Fruit fly (Drosophila melanogaster) ovary, adult (tissue): ENCODE results near the gene Dap160.

ENCODE experiments used
- CG17801 ChIP-seq: fragments of 200-800 bp; optimal IDR thresholded peaks from 2 replicates; lab custom pipeline; 2019; ENCODE audit warnings: missing biosample characterization, mild to moderate bottlenecking, missing genetic modification characterization, moderate library complexity; ENCODE audit not compliant: partially characterized antibody

The Dap160 gene

DNA sequence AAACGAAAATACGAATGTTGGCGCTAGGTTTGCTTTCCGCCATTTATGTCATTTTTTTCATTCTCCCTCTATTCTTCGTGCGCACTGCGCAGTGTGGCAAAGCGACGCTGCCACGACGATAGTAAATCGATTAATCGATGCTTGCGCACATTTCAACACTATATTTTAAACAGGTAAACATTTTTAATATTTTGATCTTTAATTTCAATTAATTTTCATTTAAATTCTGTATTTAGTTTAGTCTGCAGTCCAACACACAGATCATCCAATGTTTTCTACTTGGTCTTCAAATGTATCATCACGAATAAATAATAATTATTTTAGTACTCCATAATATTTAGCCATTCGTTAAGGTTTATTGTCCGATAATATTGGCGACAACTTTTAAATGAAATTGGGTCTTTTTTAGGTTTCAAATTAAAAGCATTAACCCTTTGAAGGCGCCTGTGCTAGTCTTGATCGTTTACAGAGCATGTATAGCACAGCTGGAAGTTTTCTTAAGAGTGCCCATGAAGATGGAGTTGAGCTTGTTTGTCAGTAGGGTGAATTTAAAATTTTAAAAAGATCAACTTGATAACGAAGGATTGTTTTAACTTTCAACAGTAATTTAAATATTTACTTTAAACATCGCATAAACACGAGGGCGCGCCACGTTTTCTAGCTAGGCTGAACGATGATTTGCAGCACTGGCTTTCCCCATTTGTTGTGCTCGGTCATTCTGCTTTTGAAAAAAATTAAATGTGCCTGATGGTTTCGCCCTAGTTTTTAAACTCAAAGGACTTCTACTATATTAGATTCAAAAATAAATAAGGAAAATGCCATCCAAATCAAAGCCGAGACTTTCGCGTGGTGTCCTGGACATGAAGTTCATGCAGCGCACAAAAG is 14.3 kb upstream of the Dap160 start, which contains the start of the genes Mpp6 and E2f2:
TSS of gene Mpp6 (plus strand) at position 133 of the 885 bp plus-strand sequence.
TSS of gene E2f2 (minus strand) at position 594 of the 885 bp plus-strand sequence.
- TF ChIP-seq CG17801 (GFP tag; lab: Kevin White, UChicago): peak; percentile 52

DNA sequence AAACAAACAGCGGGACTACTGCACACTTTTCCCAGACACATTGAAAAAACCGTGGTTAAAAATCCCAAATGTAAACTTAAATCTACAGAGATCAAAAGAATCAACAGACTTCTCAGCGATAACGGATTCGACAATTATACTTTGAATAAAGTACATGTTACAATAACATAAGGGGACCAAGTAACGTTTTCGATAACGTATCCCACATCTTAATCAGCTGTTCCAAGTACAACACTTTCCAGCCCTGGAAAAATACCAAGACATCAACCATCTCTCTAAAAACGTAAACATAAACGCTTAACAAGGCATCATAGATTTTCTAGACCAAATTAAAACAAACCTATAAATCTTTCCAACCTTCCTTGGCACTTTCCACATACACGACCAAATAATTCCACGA is 11.7 kb upstream of the Dap160 start:
- no peak for TF ChIP-seq CG17801 (GFP tag; lab: Kevin White, UChicago)

DNA sequence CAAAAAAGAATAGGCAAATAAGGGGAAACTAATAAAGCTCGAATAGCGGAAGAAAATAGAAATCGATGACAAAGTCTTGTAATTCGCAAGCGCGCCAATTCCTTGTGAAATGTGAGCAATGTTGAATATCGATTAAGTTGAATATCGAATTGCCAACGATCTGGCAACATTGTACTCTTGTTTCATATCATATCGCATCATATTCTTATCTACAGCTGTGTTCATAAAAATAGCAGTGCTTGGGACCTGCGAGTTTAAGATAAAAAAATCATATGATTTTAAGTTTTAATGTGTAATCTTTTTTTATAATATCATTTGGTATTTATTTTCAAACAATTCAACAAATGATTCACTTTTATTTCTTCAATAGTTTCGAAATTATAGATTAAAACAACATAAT is 6.9 kb upstream of the Dap160 start:
- no peak for TF ChIP-seq CG17801 (GFP tag; lab: Kevin White, UChicago)

DNA sequence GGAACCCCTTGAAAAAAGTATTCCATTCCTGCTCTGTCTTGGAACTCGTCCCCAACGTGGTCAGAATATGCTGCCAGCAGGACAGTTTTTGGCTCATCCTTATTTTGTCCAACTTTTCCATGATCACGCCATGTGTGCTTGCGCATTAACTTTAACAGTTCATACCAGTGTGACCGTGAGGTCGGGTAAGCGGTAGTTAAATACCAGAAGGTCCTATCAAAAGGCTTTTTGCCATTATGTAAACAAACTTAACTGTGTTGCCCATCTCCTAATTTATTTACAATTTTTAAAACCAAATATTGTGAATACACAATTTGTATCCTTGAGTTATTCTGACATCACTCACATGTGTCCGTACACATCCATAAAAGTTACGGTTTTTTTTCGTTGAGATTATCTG is 6.1 kb upstream of the Dap160 start, which contains the start of gene del:
TSS of gene del (minus strand) at position 305 of the 400 bp plus-strand sequence.
- no peak for TF ChIP-seq CG17801 (GFP tag; lab: Kevin White, UChicago)

DNA sequence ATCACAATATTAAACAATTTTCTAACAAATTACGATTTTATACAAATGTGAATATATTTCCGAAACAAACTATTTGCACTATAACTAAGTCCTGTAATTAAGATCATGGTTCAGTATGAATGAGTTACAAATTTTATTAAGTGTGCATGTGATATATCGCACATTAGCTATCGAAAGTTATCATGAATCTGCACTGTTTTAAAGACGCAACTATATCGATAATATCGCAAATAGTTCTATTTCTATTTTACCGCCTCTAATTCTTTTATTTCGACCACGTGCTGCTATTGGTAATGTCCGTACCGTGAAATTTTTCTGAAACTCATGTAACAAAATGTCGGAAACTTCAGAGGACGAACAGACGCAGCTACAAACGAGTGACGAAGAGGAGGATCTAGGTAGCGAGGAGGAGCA is 832 bp upstream of the Dap160 start, which contains the start of gene pths:
TSS of gene pths (plus strand) at position 258 of the 414 bp plus-strand sequence.
- no peak for TF ChIP-seq CG17801 (GFP tag; lab: Kevin White, UChicago)

DNA sequence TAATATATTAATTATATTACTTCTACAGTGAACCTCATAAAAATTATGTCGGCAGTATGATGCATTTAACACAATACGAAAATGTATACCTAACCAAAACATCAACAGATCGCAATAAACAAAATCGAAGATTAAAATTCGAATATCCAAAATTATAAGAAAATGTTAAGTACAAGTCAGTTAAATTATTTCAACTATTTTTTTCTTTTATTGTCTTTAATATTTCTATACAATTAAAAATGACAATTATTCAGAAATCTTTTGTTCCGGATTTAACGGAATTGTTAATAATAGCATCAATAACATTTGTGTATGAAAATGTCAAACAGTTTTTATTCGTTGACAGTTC is 328 bp upstream of the Dap160 start:
- no peak for TF ChIP-seq CG17801 (GFP tag; lab: Kevin White, UChicago)

DNA sequence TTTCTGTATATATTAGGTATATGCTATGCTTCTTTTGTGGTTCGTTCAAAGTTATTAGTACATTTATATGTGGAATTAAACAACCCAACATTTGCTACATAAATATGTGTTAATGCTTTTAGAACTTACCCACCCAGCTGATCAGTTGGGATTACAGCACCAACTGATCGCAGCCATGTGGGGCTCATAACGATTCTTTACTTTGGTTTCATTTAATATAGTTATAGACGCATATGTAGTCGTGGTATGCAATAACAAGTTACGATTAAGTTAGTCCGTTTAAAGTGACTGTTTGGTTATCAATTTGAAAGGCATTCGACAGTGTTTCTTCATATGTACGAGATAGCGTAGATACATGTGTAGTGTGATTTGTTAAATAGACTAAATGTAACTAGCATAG is 6.4 kb downstream of the Dap160 start:
- no peak for TF ChIP-seq CG17801 (GFP tag; lab: Kevin White, UChicago)

DNA sequence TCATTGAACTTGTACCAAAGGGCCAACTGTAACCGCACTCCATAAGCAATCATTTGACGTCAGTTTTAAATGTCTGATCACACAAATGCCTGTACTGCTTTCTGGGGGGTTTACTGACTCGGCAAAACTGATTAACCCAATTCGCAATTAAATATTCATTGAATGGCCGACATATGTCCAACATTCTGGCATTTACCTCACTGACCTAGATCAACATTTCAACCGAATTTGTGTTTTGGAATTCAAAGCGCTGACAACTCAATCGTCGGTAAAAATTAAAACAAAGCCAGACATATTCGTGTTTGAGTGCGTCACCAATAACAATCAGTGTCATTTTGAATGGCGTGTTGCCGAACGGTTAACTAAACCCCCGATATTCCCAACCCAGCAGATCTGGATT is 26.5 kb downstream of the Dap160 start:
- TF ChIP-seq CG17801 (GFP tag; lab: Kevin White, UChicago): no peak

DNA sequence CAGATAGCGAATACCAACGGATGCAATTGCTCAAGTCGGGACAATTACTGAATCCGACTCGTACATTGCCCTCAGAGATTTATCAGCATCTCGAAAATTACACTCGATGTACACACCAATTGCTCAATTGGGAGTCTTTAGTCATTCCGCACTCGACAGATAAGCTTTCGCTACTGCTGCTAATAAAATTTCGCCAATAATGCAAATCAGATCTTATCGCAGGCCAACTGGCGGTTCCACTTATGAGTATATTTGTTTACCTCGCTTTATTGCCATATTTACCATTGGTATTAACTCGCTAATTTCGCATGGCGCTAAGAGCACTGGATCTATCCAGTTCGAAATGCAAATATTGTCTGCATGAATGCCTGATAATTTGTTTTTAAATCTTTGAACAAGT is 28.6 kb downstream of the Dap160 start:
- no peak for TF ChIP-seq CG17801 (GFP tag; lab: Kevin White, UChicago)

DNA sequence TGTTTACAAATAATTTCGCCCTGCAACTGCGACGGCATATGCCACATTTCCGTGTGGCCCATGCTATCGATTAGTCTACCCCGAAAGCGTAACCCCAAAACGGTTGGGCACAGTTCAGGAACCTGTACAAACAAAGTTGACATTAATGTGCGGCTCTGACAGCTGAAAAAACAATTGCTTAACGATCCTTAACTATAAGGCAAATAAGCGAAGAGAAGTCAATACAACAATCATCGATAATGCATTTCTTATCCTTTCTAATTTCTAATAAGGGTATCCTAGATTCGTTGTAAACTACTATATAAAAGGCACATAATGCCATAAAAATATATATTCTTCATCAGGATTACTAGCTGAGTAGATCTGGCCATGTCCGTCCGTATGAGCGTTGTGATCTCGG is 30.3 kb downstream of the Dap160 start:
- TF ChIP-seq CG17801 (GFP tag; lab: Kevin White, UChicago): no peak

DNA sequence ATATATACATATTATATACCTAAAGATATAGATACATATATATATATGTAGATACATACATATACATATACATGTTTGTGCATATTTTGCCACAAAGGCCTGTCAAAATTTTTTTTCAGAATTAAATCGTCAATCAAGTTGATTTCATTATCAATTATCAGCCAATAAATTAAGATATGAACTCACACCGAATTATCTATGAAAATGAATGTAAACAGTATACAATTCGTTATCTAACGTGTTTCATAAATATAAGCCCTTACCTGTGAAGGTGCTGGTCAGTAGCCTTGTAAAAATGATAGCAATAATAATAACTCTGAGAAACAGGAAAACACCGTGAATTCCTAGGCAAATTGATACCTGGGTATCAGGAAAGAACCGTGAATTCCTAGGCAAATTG is 32.5 kb downstream of the Dap160 start:
- TF ChIP-seq CG17801 (GFP tag; lab: Kevin White, UChicago): no peak

DNA sequence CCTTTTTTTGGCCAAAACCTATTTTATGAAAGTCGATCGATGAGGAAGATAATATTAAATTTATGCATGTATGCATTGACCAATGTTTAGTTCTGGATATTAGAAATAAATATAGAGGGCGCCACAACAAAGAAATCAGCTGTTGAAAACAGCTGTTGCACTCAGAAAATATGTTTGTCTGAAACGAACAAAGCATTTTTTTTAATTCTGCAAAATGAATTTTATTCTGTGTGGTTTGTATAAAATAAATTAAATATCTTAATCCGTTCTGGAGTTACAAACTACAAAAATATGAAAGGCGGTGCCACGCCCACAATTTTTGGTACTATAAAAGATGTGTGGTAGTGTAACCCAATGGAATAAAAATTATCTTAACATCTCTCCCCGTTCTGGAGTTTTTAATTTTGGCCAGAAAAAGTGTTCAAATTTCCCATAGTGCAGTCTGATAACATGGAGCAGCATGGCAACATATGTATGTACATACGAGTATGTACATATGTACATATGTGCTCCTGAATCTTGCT is 33.3 kb downstream of the Dap160 start:
- peak; percentile 6 for TF ChIP-seq CG17801 (GFP tag; lab: Kevin White, UChicago)

DNA sequence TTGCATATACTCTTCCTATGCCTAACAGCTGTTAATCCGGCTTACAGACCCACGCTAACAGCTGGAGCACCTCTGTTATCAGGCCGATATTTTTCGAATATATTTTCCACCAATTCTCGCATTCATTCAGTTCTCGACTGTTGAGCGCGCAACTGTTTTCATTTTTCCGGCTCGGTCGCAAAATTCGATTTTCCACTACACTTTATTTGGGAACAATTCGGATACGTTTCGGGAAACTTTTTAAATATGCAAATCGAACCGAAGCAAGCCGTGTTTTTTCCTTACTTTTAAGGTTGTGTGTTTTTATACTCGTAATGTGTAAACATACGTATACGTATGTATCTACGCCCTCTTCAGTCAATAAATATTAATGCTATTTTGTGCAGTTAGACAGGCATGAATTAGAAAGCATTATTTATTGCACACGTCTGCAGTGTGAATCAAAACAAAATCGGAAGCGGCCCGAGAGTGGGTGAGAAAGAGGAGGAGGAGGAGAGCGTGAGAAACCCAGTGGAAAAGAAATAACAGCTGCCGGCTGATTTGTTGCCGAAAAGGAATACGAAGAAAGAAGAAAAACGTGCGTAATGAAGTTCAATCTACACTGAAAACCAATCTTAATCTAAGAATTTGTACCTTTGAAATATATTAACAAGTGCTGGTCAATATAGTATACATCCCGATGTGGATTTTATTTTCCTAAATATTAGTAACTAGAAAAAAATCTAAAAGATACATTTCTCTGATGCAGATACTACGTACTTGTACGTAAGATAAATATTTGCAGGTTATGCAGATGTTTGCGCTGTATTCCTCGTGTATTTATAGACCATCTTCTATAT is 34.3 kb downstream of the Dap160 start:
- TF ChIP-seq CG17801 (GFP tag; lab: Kevin White, UChicago): no peak

DNA sequence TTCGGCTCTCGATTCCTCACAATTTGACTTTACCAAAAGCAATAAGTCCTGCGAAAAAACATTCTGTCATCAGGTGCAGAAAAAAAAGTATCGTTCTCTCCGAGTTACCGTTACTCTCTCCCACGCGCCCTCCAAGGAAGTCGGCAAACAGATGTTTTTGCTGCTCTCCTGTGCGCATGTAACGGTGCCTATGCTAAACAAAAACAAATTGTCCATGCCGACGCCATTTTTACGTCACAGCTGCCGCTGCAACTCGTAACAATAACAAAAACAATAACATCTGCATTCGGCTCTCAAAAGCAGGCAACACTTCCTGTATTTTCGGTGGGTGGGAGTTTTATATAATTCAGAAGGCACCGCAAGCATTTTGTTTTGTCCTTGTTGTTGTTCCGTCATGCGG is 37.0 kb downstream of the Dap160 start:
- TF ChIP-seq CG17801 (GFP tag; lab: Kevin White, UChicago): no peak

DNA sequence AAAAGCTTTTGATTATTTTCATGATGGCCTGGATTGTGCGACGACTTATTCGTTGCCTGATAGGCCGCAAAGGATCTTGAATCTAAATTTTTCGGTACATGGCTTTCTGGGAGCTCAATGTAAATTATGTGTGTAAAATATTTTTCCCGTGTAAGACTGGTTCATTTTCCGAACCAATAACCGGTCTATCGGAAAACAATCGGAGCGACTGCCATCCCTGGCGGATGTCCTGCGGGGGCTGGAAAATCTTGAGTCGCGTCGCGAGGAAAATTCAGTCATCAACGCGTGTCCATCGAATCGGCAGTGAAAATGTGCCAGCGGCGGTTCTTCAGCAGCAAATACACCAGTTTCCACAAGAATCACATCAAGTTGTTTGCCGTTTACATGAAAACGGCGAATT is 37.8 kb downstream of the Dap160 start, which contains the start of the genes CG46307 and Nhe2:
TSS of gene CG46307 (plus strand) at position 243 of the 400 bp plus-strand sequence.
TSS of gene Nhe2 (plus strand) at position 243 of the 400 bp plus-strand sequence.
- TF ChIP-seq CG17801 (GFP tag; lab: Kevin White, UChicago): no peak
